Fruit fly (Drosophila melanogaster): Measurements from ENCODE around the gene tim.

The tim gene

dm6 chr2L:3506806-3507205, 1.1 kb downstream of the tim start:
- TF ChIP-seq fd96Ca (GFP tag; IDR thresholded peaks at IDR 0.05) (no peak), CG4496 (GFP tag; IDR thresholded peaks at IDR 0.05) (no peak), CG8301 (tag; optimal IDR thresholded peaks at IDR 0.05) (no peak), CG12605 (GFP tag; IDR thresholded peaks at IDR 0.05) (no peak), Ets98B (GFP tag; IDR thresholded peaks at IDR 0.05) (0 out of 2 replicates have a peak, but pooled peaks have one; percentile 36), CG14655 (GFP tag; optimal IDR thresholded peaks at IDR 0.05) (no peak), CG10348 (GFP tag; IDR thresholded peaks at IDR 0.05) (no peak)

- no peak for TF ChIP-seq CG34367 (tag; optimal IDR thresholded peaks at IDR 0.05)
- no peak for TF ChIP-seq CG13204 (GFP tag; optimal IDR thresholded peaks at IDR 0.05)
- no peak for TF ChIP-seq D1 (tag; optimal IDR thresholded peaks at IDR 0.05)
- no peak for TF ChIP-seq CG10348 (GFP tag; IDR thresholded peaks at IDR 0.05)
- no peak for TF ChIP-seq Ets98B (GFP tag; IDR thresholded peaks at IDR 0.05)
- no peak for TF ChIP-seq Pif1A (GFP tag; optimal IDR thresholded peaks at IDR 0.05)
- TF ChIP-seq EcR (GFP tag; optimal IDR thresholded peaks at IDR 0.05), result no peak
- TF ChIP-seq CG8159 (tag; optimal IDR thresholded peaks at IDR 0.05), result no peak
- TF ChIP-seq CG32121 (GFP tag; IDR thresholded peaks at IDR 0.05), result no peak
- TF ChIP-seq CG9948 (tag; optimal IDR thresholded peaks at IDR 0.05), result no peak
- no peak for TF ChIP-seq CG8301 (tag; optimal IDR thresholded peaks at IDR 0.05)
- TF ChIP-seq CG17806 (tag; optimal IDR thresholded peaks at IDR 0.05), result no peak
- no peak for TF ChIP-seq CG12605 (GFP tag; IDR thresholded peaks at IDR 0.05)
Observed at dm6 chr2L:3506322-3506721, 1.6 kb downstream of the tim start.

dm6 chr2L:3504851-3505250, 3.1 kb downstream of the tim start:
- TF ChIP-seq CG8301 (tag; optimal IDR thresholded peaks at IDR 0.05) (no peak), CG9948 (tag; optimal IDR thresholded peaks at IDR 0.05) (no peak), CG12605 (GFP tag; IDR thresholded peaks at IDR 0.05) (no peak)

dm6 chr2L:3495465-3495864, 12.5 kb downstream of the tim start:
- TF ChIP-seq rn (GFP tag; IDR thresholded peaks at IDR 0.05), result no peak
- TF ChIP-seq CG14655 (GFP tag; optimal IDR thresholded peaks at IDR 0.05), result no peak
- no peak for TF ChIP-seq CG34367 (tag; optimal IDR thresholded peaks at IDR 0.05)
- TF ChIP-seq Pif1A (GFP tag; optimal IDR thresholded peaks at IDR 0.05), result no peak
- no peak for TF ChIP-seq gl (tag; optimal IDR thresholded peaks at IDR 0.05)
- TF ChIP-seq CG4496 (GFP tag; IDR thresholded peaks at IDR 0.05), result no peak
- TF ChIP-seq CG15710 (tag; optimal IDR thresholded peaks at IDR 0.05), result no peak
- no peak for TF ChIP-seq CG12605 (GFP tag; IDR thresholded peaks at IDR 0.05)
- TF ChIP-seq CG32121 (GFP tag; IDR thresholded peaks at IDR 0.05), result no peak
- TF ChIP-seq CG8159 (tag; optimal IDR thresholded peaks at IDR 0.05), result no peak
- no peak for TF ChIP-seq CG8301 (tag; optimal IDR thresholded peaks at IDR 0.05)
- TF ChIP-seq Snoo (tag; optimal IDR thresholded peaks at IDR 0.05), result no peak

dm6 chr2L:3493475-3493874, 14.4 kb downstream of the tim start:
- TF ChIP-seq CG10348 (GFP tag; IDR thresholded peaks at IDR 0.05), result no peak
- TF ChIP-seq fd96Ca (GFP tag; IDR thresholded peaks at IDR 0.05), result no peak
- TF ChIP-seq CG4496 (GFP tag; IDR thresholded peaks at IDR 0.05), result no peak; the same call in 2 of the 3 replicates
- peak; percentile 33; the same call in 1 of the 2 replicates for TF ChIP-seq CG12605 (GFP tag; IDR thresholded peaks at IDR 0.05)
- peak; percentile 2 for TF ChIP-seq CG8301 (tag; optimal IDR thresholded peaks at IDR 0.05)
- no peak for TF ChIP-seq CG9948 (tag; optimal IDR thresholded peaks at IDR 0.05)
- TF ChIP-seq CG14655 (GFP tag; optimal IDR thresholded peaks at IDR 0.05), result no peak
- TF ChIP-seq D1 (tag; optimal IDR thresholded peaks at IDR 0.05), result no peak
- TF ChIP-seq CG34367 (tag; optimal IDR thresholded peaks at IDR 0.05), result no peak
- no peak for TF ChIP-seq CG8159 (tag; optimal IDR thresholded peaks at IDR 0.05)
- no peak for TF ChIP-seq rn (GFP tag; IDR thresholded peaks at IDR 0.05)
- TF ChIP-seq EcR (GFP tag; optimal IDR thresholded peaks at IDR 0.05), result no peak
- no peak for TF ChIP-seq gl (tag; optimal IDR thresholded peaks at IDR 0.05)
- no peak for TF ChIP-seq CG15710 (tag; optimal IDR thresholded peaks at IDR 0.05)
- TF ChIP-seq CG17806 (tag; optimal IDR thresholded peaks at IDR 0.05), result no peak
- no peak for TF ChIP-seq CG13204 (GFP tag; optimal IDR thresholded peaks at IDR 0.05)
- no peak for TF ChIP-seq Pif1A (GFP tag; optimal IDR thresholded peaks at IDR 0.05)
- peak; percentile 48; the same call in 1 of the 2 replicates for TF ChIP-seq CG32121 (GFP tag; IDR thresholded peaks at IDR 0.05)
- TF ChIP-seq Ets98B (GFP tag; IDR thresholded peaks at IDR 0.05), result no peak
- TF ChIP-seq Pif1B (GFP tag; optimal IDR thresholded peaks at IDR 0.05), result no peak
- TF ChIP-seq Snoo (tag; optimal IDR thresholded peaks at IDR 0.05), result no peak

dm6 chr2L:3490971-3491370, 16.9 kb downstream of the tim start, which contains the start of gene CG15414:
Gene CG15414 (minus strand): TSS chr2L:3491071.
- TF ChIP-seq Pif1B (GFP tag; optimal IDR thresholded peaks at IDR 0.05) (no peak), rn (GFP tag; IDR thresholded peaks at IDR 0.05) (no peak), CG4496 (GFP tag; IDR thresholded peaks at IDR 0.05) (peak; percentile 53; the same call in 2 of the 3 replicates), CG14655 (GFP tag; optimal IDR thresholded peaks at IDR 0.05) (no peak), EcR (GFP tag; optimal IDR thresholded peaks at IDR 0.05) (no peak), CG17806 (tag; optimal IDR thresholded peaks at IDR 0.05) (no peak), CG32121 (GFP tag; IDR thresholded peaks at IDR 0.05) (no peak)

- TF ChIP-seq CG34367 (tag; optimal IDR thresholded peaks at IDR 0.05) (no peak), Pif1B (GFP tag; optimal IDR thresholded peaks at IDR 0.05) (no peak), fd96Ca (GFP tag; IDR thresholded peaks at IDR 0.05) (0 out of 3 replicates have a peak, but pooled peaks have one; percentile 27), CG13204 (GFP tag; optimal IDR thresholded peaks at IDR 0.05) (no peak), rn (GFP tag; IDR thresholded peaks at IDR 0.05) (no peak), CG10348 (GFP tag; IDR thresholded peaks at IDR 0.05) (no peak), Ets98B (GFP tag; IDR thresholded peaks at IDR 0.05) (peak; percentile 7; the same call in 1 of the 2 replicates), CG12605 (GFP tag; IDR thresholded peaks at IDR 0.05) (peak; percentile 53; the same call in 1 of the 2 replicates), CG32121 (GFP tag; IDR thresholded peaks at IDR 0.05) (0 out of 2 replicates have a peak, but pooled peaks have one; percentile 9), CG4496 (GFP tag; IDR thresholded peaks at IDR 0.05) (0 out of 3 replicates have a peak, but pooled peaks have one; percentile 41), EcR (GFP tag; optimal IDR thresholded peaks at IDR 0.05) (no peak), D1 (tag; optimal IDR thresholded peaks at IDR 0.05) (no peak), CG8301 (tag; optimal IDR thresholded peaks at IDR 0.05) (peak; percentile 40), Snoo (tag; optimal IDR thresholded peaks at IDR 0.05) (no peak), CG15710 (tag; optimal IDR thresholded peaks at IDR 0.05) (no peak), CG14655 (GFP tag; optimal IDR thresholded peaks at IDR 0.05) (peak; percentile 44)
Observed at dm6 chr2L:3485506-3485905, 22.4 kb downstream of the tim start.
